Worm (Caenorhabditis elegans): ENCODE measurements around the gene C06A8.6.

C06A8.6 gene

ce11 chrII:7806054-7806453 lies 33.8 kb downstream of the C06A8.6 start:
- TF ChIP-seq cog-1 (tag; optimal IDR thresholded peaks at IDR 0.05) (no peak), klf-2 (GFP tag; conservative IDR thresholded peaks at IDR 0.05) (no peak), tab-1 (GFP tag; IDR thresholded peaks at IDR 0.05) (no peak)

- no peak for TF ChIP-seq tab-1 (GFP tag; IDR thresholded peaks at IDR 0.05)
- no peak for TF ChIP-seq klf-2 (GFP tag; conservative IDR thresholded peaks at IDR 0.05)
- TF ChIP-seq ztf-29 (GFP tag; IDR thresholded peaks at IDR 0.05): no peak
- no peak for TF ChIP-seq ztf-23 (GFP tag; IDR thresholded peaks at IDR 0.05)
- TF ChIP-seq med-1 (GFP tag; optimal IDR thresholded peaks at IDR 0.05; ENCODE audit: insufficient read depth): no peak
- TF ChIP-seq T22C8.4 (GFP tag; IDR thresholded peaks at IDR 0.05): no peak
- TF ChIP-seq flt-1 (GFP tag; IDR thresholded peaks at IDR 0.05): no peak
- no peak for TF ChIP-seq cog-1 (tag; optimal IDR thresholded peaks at IDR 0.05)
- TF ChIP-seq ref-1 (GFP tag; conservative IDR thresholded peaks at IDR 0.05): no peak
These were observed 34.6 kb downstream of the C06A8.6 start for ce11 chrII:7806872-7807271.

ce11 chrII:7808153-7808552 lies 35.9 kb downstream of the C06A8.6 start:
- TF ChIP-seq ref-1 (GFP tag; conservative IDR thresholded peaks at IDR 0.05) (no peak), ztf-23 (GFP tag; IDR thresholded peaks at IDR 0.05) (no peak), cog-1 (tag; optimal IDR thresholded peaks at IDR 0.05) (no peak), ztf-29 (GFP tag; IDR thresholded peaks at IDR 0.05) (no peak), tab-1 (GFP tag; IDR thresholded peaks at IDR 0.05) (no peak), flt-1 (GFP tag; IDR thresholded peaks at IDR 0.05) (no peak), med-1 (GFP tag; optimal IDR thresholded peaks at IDR 0.05; ENCODE audit: insufficient read depth) (no peak), klf-2 (GFP tag; conservative IDR thresholded peaks at IDR 0.05) (no peak), T22C8.4 (GFP tag; IDR thresholded peaks at IDR 0.05) (no peak)

ce11 chrII:7808950-7809349 lies 36.7 kb downstream of the C06A8.6 start:
- TF ChIP-seq ref-1 (GFP tag; conservative IDR thresholded peaks at IDR 0.05): no peak
- TF ChIP-seq klf-2 (GFP tag; conservative IDR thresholded peaks at IDR 0.05): no peak
- no peak for TF ChIP-seq ztf-23 (GFP tag; IDR thresholded peaks at IDR 0.05)
- no peak for TF ChIP-seq ztf-29 (GFP tag; IDR thresholded peaks at IDR 0.05)
- TF ChIP-seq T22C8.4 (GFP tag; IDR thresholded peaks at IDR 0.05): no peak
- no peak for TF ChIP-seq med-1 (GFP tag; optimal IDR thresholded peaks at IDR 0.05; ENCODE audit: insufficient read depth)
- no peak for TF ChIP-seq tab-1 (GFP tag; IDR thresholded peaks at IDR 0.05)
- no peak for TF ChIP-seq flt-1 (GFP tag; IDR thresholded peaks at IDR 0.05)
- TF ChIP-seq cog-1 (tag; optimal IDR thresholded peaks at IDR 0.05): no peak

- TF ChIP-seq ztf-23 (GFP tag; IDR thresholded peaks at IDR 0.05) (no peak), tab-1 (GFP tag; IDR thresholded peaks at IDR 0.05) (no peak), cog-1 (tag; optimal IDR thresholded peaks at IDR 0.05) (peak; percentile 85), med-1 (GFP tag; optimal IDR thresholded peaks at IDR 0.05; ENCODE audit: insufficient read depth) (no peak)
These were observed 37.1 kb downstream of the C06A8.6 start for ce11 chrII:7809358-7809914.

- no peak for TF ChIP-seq klf-2 (GFP tag; conservative IDR thresholded peaks at IDR 0.05)
- TF ChIP-seq med-1 (GFP tag; optimal IDR thresholded peaks at IDR 0.05; ENCODE audit: insufficient read depth): no peak
- no peak for TF ChIP-seq tab-1 (GFP tag; IDR thresholded peaks at IDR 0.05)
- no peak for TF ChIP-seq ztf-29 (GFP tag; IDR thresholded peaks at IDR 0.05)
- no peak for TF ChIP-seq flt-1 (GFP tag; IDR thresholded peaks at IDR 0.05)
- no peak for TF ChIP-seq ztf-23 (GFP tag; IDR thresholded peaks at IDR 0.05)
- TF ChIP-seq cog-1 (tag; optimal IDR thresholded peaks at IDR 0.05): no peak
- TF ChIP-seq T22C8.4 (GFP tag; IDR thresholded peaks at IDR 0.05): no peak
- TF ChIP-seq ref-1 (GFP tag; conservative IDR thresholded peaks at IDR 0.05): no peak
These were observed 38.0 kb downstream of the C06A8.6 start for ce11 chrII:7810162-7810868.

- no peak for TF ChIP-seq klf-2 (GFP tag; conservative IDR thresholded peaks at IDR 0.05)
- TF ChIP-seq ztf-29 (GFP tag; IDR thresholded peaks at IDR 0.05): no peak
- 0 out of 2 replicates have a peak, but pooled peaks have one; percentile 48 for TF ChIP-seq tab-1 (GFP tag; IDR thresholded peaks at IDR 0.05)
- no peak for TF ChIP-seq T22C8.4 (GFP tag; IDR thresholded peaks at IDR 0.05)
- peak; percentile 61; the same call in 1 of the 2 replicates for TF ChIP-seq ztf-23 (GFP tag; IDR thresholded peaks at IDR 0.05)
- no peak for TF ChIP-seq cog-1 (tag; optimal IDR thresholded peaks at IDR 0.05)
- peak; percentile 58 for TF ChIP-seq flt-1 (GFP tag; IDR thresholded peaks at IDR 0.05)
- TF ChIP-seq ref-1 (GFP tag; conservative IDR thresholded peaks at IDR 0.05): no peak
- no peak for TF ChIP-seq med-1 (GFP tag; optimal IDR thresholded peaks at IDR 0.05; ENCODE audit: insufficient read depth)
These were observed 38.7 kb downstream of the C06A8.6 start, which contains the start of gene cki-1 for ce11 chrII:7810869-7811543. Gene cki-1 (plus strand): TSS chrII:7811240.

- TF ChIP-seq klf-2 (GFP tag; conservative IDR thresholded peaks at IDR 0.05) (0 out of 2 replicates have a peak, but pooled peaks have one; percentile 43), ztf-29 (GFP tag; IDR thresholded peaks at IDR 0.05) (0 out of 2 replicates have a peak, but pooled peaks have one; percentile 26), ref-1 (GFP tag; conservative IDR thresholded peaks at IDR 0.05) (no peak), flt-1 (GFP tag; IDR thresholded peaks at IDR 0.05) (peak; percentile 61; the same call in 1 of the 2 replicates), tab-1 (GFP tag; IDR thresholded peaks at IDR 0.05) (no peak), T22C8.4 (GFP tag; IDR thresholded peaks at IDR 0.05) (no peak), med-1 (GFP tag; optimal IDR thresholded peaks at IDR 0.05; ENCODE audit: insufficient read depth) (no peak), ztf-23 (GFP tag; IDR thresholded peaks at IDR 0.05) (no peak), cog-1 (tag; optimal IDR thresholded peaks at IDR 0.05) (peak; percentile 36)
These were observed 40.0 kb downstream of the C06A8.6 start for ce11 chrII:7812332-7812731.

- no peak for TF ChIP-seq tab-1 (GFP tag; IDR thresholded peaks at IDR 0.05)
- no peak for TF ChIP-seq ztf-23 (GFP tag; IDR thresholded peaks at IDR 0.05)
- TF ChIP-seq ztf-29 (GFP tag; IDR thresholded peaks at IDR 0.05): no peak
- no peak for TF ChIP-seq klf-2 (GFP tag; conservative IDR thresholded peaks at IDR 0.05)
- TF ChIP-seq T22C8.4 (GFP tag; IDR thresholded peaks at IDR 0.05): 0 out of 2 replicates have a peak, but pooled peaks have one; percentile 25
These were observed 40.9 kb downstream of the C06A8.6 start for ce11 chrII:7813237-7813636.
